Worm (Caenorhabditis elegans): ENCODE results near the gene D1022.4.

Gene D1022.4

DNA sequence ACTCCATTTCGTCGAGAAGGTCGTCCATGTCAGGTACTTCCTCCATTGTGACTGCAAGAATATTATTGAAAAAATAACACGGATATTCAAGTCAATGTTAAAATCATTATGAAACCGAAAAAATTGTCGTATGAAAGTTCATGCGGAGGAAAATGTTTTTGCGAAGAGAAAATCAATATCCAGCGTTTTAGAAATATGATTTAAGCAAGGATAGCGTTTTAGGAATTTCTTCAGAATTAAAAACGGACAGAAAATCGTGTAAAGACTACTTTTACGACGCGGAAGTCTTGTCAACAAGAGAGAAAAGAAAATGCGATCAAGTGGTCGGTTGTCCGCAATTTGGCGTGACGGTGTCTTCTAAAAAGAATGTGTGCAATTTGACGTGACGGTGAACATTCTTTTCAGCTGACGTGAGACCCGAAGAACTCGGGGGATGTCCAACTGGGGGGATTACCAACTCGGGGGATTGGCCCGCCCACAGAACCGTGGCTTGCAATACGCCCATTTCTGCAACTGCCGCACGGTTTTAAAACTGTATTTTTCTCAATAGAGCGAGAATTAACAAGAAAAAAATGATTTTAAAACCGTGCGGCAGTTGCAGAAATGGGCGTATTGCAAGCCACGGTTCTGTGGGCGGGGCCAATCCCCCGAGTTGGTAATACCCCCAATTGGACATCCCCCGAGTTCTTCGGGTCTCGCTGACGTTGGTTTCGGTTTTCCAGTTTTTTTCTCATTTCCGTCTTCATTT, 21.6 kb upstream of the D1022.4 start, which contains the start of the genes aka-1 and ubc-6 (continued):
- TF ChIP-seq nhr-232 (tag; optimal IDR thresholded peaks at IDR 0.05) = no peak
- peak; percentile 13 for TF ChIP-seq gmeb-2 (tag; optimal IDR thresholded peaks at IDR 0.05)
- TF ChIP-seq pha-4 (tag; optimal IDR thresholded peaks at IDR 0.05) = no peak
- TF ChIP-seq odd-2 (tag; optimal IDR thresholded peaks at IDR 0.05) = no peak
- no peak for TF ChIP-seq fkh-10 (GFP tag; optimal IDR thresholded peaks at IDR 0.05)
- peak; percentile 75 for TF ChIP-seq ceh-18 (tag; optimal IDR thresholded peaks at IDR 0.05)
- peak; percentile 53 for TF ChIP-seq hlh-8 (tag; optimal IDR thresholded peaks at IDR 0.05)
- TF ChIP-seq ttx-3 (tag; optimal IDR thresholded peaks at IDR 0.05) = no peak
- TF ChIP-seq rnt-1 (tag; optimal IDR thresholded peaks at IDR 0.05) = peak; percentile 86
- TF ChIP-seq ceh-9 (tag; optimal IDR thresholded peaks at IDR 0.05) = no peak
- no peak for TF ChIP-seq ama-1 (optimal IDR thresholded peaks at IDR 0.05)
- TF ChIP-seq hlh-13 (GFP tag; optimal IDR thresholded peaks at IDR 0.05) = no peak
- peak; percentile 54 for TF ChIP-seq ceh-2 (tag; optimal IDR thresholded peaks at IDR 0.05)
- TF ChIP-seq sdc-2 (tag; optimal IDR thresholded peaks at IDR 0.05) = no peak
- no peak for TF ChIP-seq che-1 (tag; optimal IDR thresholded peaks at IDR 0.05)
- no peak for TF ChIP-seq K09A11.1 (tag; optimal IDR thresholded peaks at IDR 0.05; ENCODE audit: insufficient read depth)
- TF ChIP-seq hlh-15 (tag; optimal IDR thresholded peaks at IDR 0.05) = no peak
- TF ChIP-seq pha-2 (tag; optimal IDR thresholded peaks at IDR 0.05) = no peak
- peak; percentile 1 for TF ChIP-seq unc-55 (GFP tag; optimal IDR thresholded peaks at IDR 0.05)
- peak; percentile 64 for TF ChIP-seq lim-6 (tag; optimal IDR thresholded peaks at IDR 0.05)
- TF ChIP-seq ceh-48 (tag; optimal IDR thresholded peaks at IDR 0.05) = no peak
- TF ChIP-seq hlh-30 (tag; optimal IDR thresholded peaks at IDR 0.05; ENCODE audit: insufficient read depth) = peak; percentile 69
- TF ChIP-seq pat-9 (tag; optimal IDR thresholded peaks at IDR 0.05) = no peak
- TF ChIP-seq F13H6.1 (tag; optimal IDR thresholded peaks at IDR 0.05) = peak; percentile 55
- no peak for TF ChIP-seq pag-3 (tag; optimal IDR thresholded peaks at IDR 0.05; ENCODE audit: borderline replicate concordance)
- TF ChIP-seq ceh-24 (tag; optimal IDR thresholded peaks at IDR 0.05) = no peak
- no peak for TF ChIP-seq ceh-22 (tag; optimal IDR thresholded peaks at IDR 0.05)
- TF ChIP-seq elt-2 (tag; optimal IDR thresholded peaks at IDR 0.05) = no peak
- no peak for TF ChIP-seq sox-2 (GFP tag; IDR thresholded peaks at IDR 0.05)
- no peak for TF ChIP-seq mec-3 (tag; optimal IDR thresholded peaks at IDR 0.05; ENCODE audit: borderline replicate concordance)
- TF ChIP-seq sox-4 (tag; optimal IDR thresholded peaks at IDR 0.05) = no peak
- no peak for TF ChIP-seq Y22D7AL.16 (tag; optimal IDR thresholded peaks at IDR 0.05)
- TF ChIP-seq fkh-6 (tag; optimal IDR thresholded peaks at IDR 0.05) = no peak
- TF ChIP-seq syd-9 (tag; optimal IDR thresholded peaks at IDR 0.05) = no peak

DNA sequence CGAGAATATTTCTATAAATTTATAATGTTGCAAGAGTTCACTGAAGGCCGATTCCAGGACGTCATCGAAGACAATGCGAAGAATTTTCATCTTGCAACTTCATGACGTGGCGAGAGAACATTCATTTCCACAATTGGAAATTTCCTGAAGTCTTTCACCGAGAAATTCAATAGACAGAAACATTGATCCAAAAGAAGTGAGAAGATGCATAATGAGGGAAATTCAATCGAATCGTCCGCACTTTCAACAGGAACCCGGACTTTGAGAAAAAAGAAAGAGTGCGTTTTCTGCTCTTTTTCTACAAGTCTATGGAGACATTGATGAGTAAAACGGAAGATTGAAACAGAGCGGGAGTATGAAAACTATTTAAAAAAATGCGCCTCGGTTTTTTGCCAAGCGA, 12.2 kb upstream of the D1022.4 start:
- TF ChIP-seq pha-2 (tag; optimal IDR thresholded peaks at IDR 0.05) (no peak), pat-9 (tag; optimal IDR thresholded peaks at IDR 0.05) (no peak), hlh-15 (tag; optimal IDR thresholded peaks at IDR 0.05) (no peak), ahr-1 (tag; optimal IDR thresholded peaks at IDR 0.05) (no peak), unc-42 (tag; optimal IDR thresholded peaks at IDR 0.05) (peak; percentile 64), F13H6.1 (tag; optimal IDR thresholded peaks at IDR 0.05) (no peak)

DNA sequence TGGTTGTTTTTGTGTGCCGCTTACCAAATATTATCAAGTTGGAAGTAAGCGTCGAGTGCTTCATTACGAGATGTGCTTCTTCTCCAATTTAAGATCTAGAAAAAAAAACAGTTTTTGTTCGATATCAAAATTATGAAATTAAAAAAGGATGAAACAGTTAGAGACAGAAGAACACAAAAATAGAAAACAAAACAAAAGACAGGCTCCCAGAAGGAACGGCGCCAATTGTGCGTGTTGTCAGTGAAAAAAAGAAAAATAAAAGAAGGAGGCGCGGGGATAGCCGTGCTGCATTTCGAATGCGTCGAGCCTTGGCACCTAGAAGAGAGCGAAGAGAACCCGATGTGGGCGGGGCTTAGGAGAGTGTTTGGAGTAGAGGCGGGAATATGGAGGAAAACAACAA, 8.4 kb upstream of the D1022.4 start, which contains the start of gene sro-1:
Gene sro-1 (minus strand): TSS at position 101 of the 400 bp plus-strand sequence.
- TF ChIP-seq ceh-14 (tag; optimal IDR thresholded peaks at IDR 0.05) (no peak), ztf-16 (tag; optimal IDR thresholded peaks at IDR 0.05) (no peak), lin-11 (tag; optimal IDR thresholded peaks at IDR 0.05) (no peak), mec-3 (tag; optimal IDR thresholded peaks at IDR 0.05; ENCODE audit: borderline replicate concordance) (no peak), ceh-19 (GFP tag; optimal IDR thresholded peaks at IDR 0.05) (no peak), C38D4.7 (GFP tag; optimal IDR thresholded peaks at IDR 0.05) (no peak), ceh-6 (GFP tag; optimal IDR thresholded peaks at IDR 0.05) (no peak), elt-4 (tag; optimal IDR thresholded peaks at IDR 0.05) (no peak), K09A11.1 (tag; optimal IDR thresholded peaks at IDR 0.05; ENCODE audit: insufficient read depth) (no peak), sox-4 (tag; optimal IDR thresholded peaks at IDR 0.05) (no peak), pag-3 (tag; optimal IDR thresholded peaks at IDR 0.05; ENCODE audit: borderline replicate concordance) (no peak), sdc-2 (tag; optimal IDR thresholded peaks at IDR 0.05) (no peak), sox-2 (GFP tag; IDR thresholded peaks at IDR 0.05) (no peak), odd-2 (tag; optimal IDR thresholded peaks at IDR 0.05) (no peak), che-1 (tag; optimal IDR thresholded peaks at IDR 0.05) (no peak), F13H6.1 (tag; optimal IDR thresholded peaks at IDR 0.05) (no peak), ceh-31 (tag; optimal IDR thresholded peaks at IDR 0.05) (no peak), unc-42 (tag; optimal IDR thresholded peaks at IDR 0.05) (no peak), hlh-6 (tag; optimal IDR thresholded peaks at IDR 0.05) (no peak), eyg-1 (tag; optimal IDR thresholded peaks at IDR 0.05) (no peak)
